Fruit fly (Drosophila melanogaster) whole organism, embryonic: ENCODE results near the gene CG33258.

ENCODE experiments used
- Antp ChIP-seq: fragments of 200-800 bp; sonication (Bioruptor generic); optimal IDR thresholded peaks from 3 replicates; lab custom pipeline; 2016; ENCODE audit warnings: missing biosample characterization, missing genetic modification characterization
- BtbVII ChIP-seq: fragments of 200-800 bp; sonication (Bioruptor generic); optimal IDR thresholded peaks from 3 replicates; lab custom pipeline; 2017; ENCODE audit warnings: missing biosample characterization, mild to moderate bottlenecking, missing genetic modification characterization
- CG10366 ChIP-seq: fragments of 200-800 bp; sonication (Bioruptor generic); IDR thresholded peaks from 2 replicates; pipeline ENCODE4 v1.3.6; 2022; ENCODE audit warnings: missing biosample characterization, missing genetic modification characterization
- CG12391 ChIP-seq: fragments of 200-800 bp; sonication (Bioruptor generic); optimal IDR thresholded peaks from 3 replicates; lab custom pipeline; 2018; ENCODE audit warnings: missing biosample characterization, mild to moderate bottlenecking, missing genetic modification characterization, moderate library complexity
- CG12659 ChIP-seq: fragments of 200-800 bp; sonication (Bioruptor generic); optimal IDR thresholded peaks from 3 replicates; lab custom pipeline; 2017; ENCODE audit warnings: mild to moderate bottlenecking, missing biosample characterization, missing genetic modification reagents, missing genetic modification characterization
- CG15514 ChIP-seq: fragments of 200-800 bp; sonication (Bioruptor generic); optimal IDR thresholded peaks from 3 replicates; lab custom pipeline; 2017; ENCODE audit warnings: missing biosample characterization, missing genetic modification characterization, mild to moderate bottlenecking, moderate library complexity, missing genetic modification reagents
- CG17385 ChIP-seq: fragments of 200-800 bp; sonication (Bioruptor generic); optimal IDR thresholded peaks from 3 replicates; lab custom pipeline; 2018; ENCODE audit warnings: missing biosample characterization, mild to moderate bottlenecking, missing genetic modification characterization
- CG17612 ChIP-seq: fragments of 200-800 bp; sonication (Bioruptor generic); IDR thresholded peaks from 2 replicates; pipeline ENCODE4 v1.3.6; 2022; ENCODE audit warnings: missing biosample characterization, missing genetic modification characterization
- CG18011 ChIP-seq: fragments of 200-800 bp; sonication (Bioruptor generic); optimal IDR thresholded peaks from 2 replicates; lab custom pipeline; 2017; ENCODE audit warnings: missing biosample characterization, missing genetic modification characterization, mild to moderate bottlenecking, moderate library complexity, missing genotype
- CG2120 ChIP-seq: fragments of 200-800 bp; sonication (Bioruptor generic); optimal IDR thresholded peaks from 3 replicates; lab custom pipeline; 2016; ENCODE audit warnings: missing biosample characterization, missing genetic modification characterization
- CG30020 ChIP-seq: fragments of 200-800 bp; optimal IDR thresholded peaks from 2 replicates; lab custom pipeline; 2019; ENCODE audit warnings: missing biosample characterization, mild to moderate bottlenecking, missing genetic modification characterization, moderate library complexity
- CG30403 ChIP-seq: fragments of 200-800 bp; sonication (Bioruptor generic); optimal IDR thresholded peaks from 3 replicates; lab custom pipeline; 2016; ENCODE audit warnings: missing biosample characterization, missing genetic modification characterization
- CG3847 ChIP-seq: fragments of 200-800 bp; sonication (Bioruptor generic); IDR thresholded peaks from 2 replicates; pipeline ENCODE4 v1.3.6; 2022; ENCODE audit warnings: missing biosample characterization, missing genetic modification characterization
- CG6175 ChIP-seq: fragments of 200-800 bp; sonication (Bioruptor generic); IDR thresholded peaks from 3 replicates; pipeline ENCODE4 v1.3.6; 2022; ENCODE audit warnings: missing biosample characterization, missing genetic modification characterization
- CG7556 ChIP-seq: fragments of 200-800 bp; sonication (Bioruptor generic); optimal IDR thresholded peaks from 2 replicates; lab custom pipeline; 2017; ENCODE audit warnings: missing biosample characterization, mild to moderate bottlenecking, missing genetic modification characterization
- CG7786 ChIP-seq: fragments of 200-800 bp; sonication (Bioruptor generic); optimal IDR thresholded peaks from 2 replicates; lab custom pipeline; 2016; ENCODE audit warnings: missing biosample characterization, missing genetic modification characterization
- CG7839 ChIP-seq: fragments of 200-800 bp; sonication (Bioruptor generic); optimal IDR thresholded peaks from 3 replicates; lab custom pipeline; 2018; ENCODE audit warnings: missing biosample characterization, mild to moderate bottlenecking, missing genetic modification characterization, moderate library complexity
- CG9437 ChIP-seq: fragments of 200-800 bp; sonication (Bioruptor generic); optimal IDR thresholded peaks from 2 replicates; lab custom pipeline; 2018; ENCODE audit warnings: missing biosample characterization, mild to moderate bottlenecking, missing genetic modification characterization
- Dip3 ChIP-seq: fragments of 200-800 bp; sonication (Bioruptor generic); optimal IDR thresholded peaks from 3 replicates; lab custom pipeline; 2016; ENCODE audit warnings: missing biosample characterization, missing genetic modification characterization
- HHEX ChIP-seq: fragments of 200-800 bp; sonication (Bioruptor generic); optimal IDR thresholded peaks from 3 replicates; lab custom pipeline; 2017; ENCODE audit warnings: missing biosample characterization, mild to moderate bottlenecking, missing genetic modification characterization, missing genetic modification reagents
- MESR4 ChIP-seq: fragments of 200-800 bp; sonication (Bioruptor generic); optimal IDR thresholded peaks from 2 replicates; lab custom pipeline; 2018; ENCODE audit warnings: missing biosample characterization, mild to moderate bottlenecking, missing genetic modification characterization, moderate library complexity
- Mad ChIP-seq: fragments of 200-800 bp; sonication (Bioruptor generic); optimal IDR thresholded peaks from 2 replicates; lab custom pipeline; 2016; ENCODE audit warnings: missing biosample characterization, missing genetic modification characterization
- Med ChIP-seq: fragments of 200-800 bp; sonication (Bioruptor generic); peaks from one replicate; lab custom pipeline; 2016; ENCODE audit warnings: missing biosample characterization, missing genetic modification characterization, mild to moderate bottlenecking, inconsistent platforms, moderate library complexity
- Myb ChIP-seq: fragments of 200-800 bp; sonication (Bioruptor generic); optimal IDR thresholded peaks from 2 replicates; lab custom pipeline; 2016; ENCODE audit warnings: missing biosample characterization, missing genetic modification characterization
- PHDP ChIP-seq: fragments of 200-800 bp; sonication (Bioruptor generic); optimal IDR thresholded peaks from 3 replicates; lab custom pipeline; 2018; ENCODE audit warnings: missing biosample characterization, mild to moderate bottlenecking, missing genetic modification characterization, moderate library complexity
- Side ChIP-seq: fragments of 200-800 bp; sonication (Bioruptor generic); optimal IDR thresholded peaks from 2 replicates; lab custom pipeline; 2016; ENCODE audit warnings: missing biosample characterization, missing genetic modification characterization
- Sox102F ChIP-seq: fragments of 200-800 bp; sonication (Bioruptor generic); optimal IDR thresholded peaks from 2 replicates; lab custom pipeline; 2018; ENCODE audit warnings: missing biosample characterization, mild to moderate bottlenecking, missing genetic modification characterization, moderate library complexity
- TFAM ChIP-seq: fragments of 200-800 bp; sonication (Bioruptor generic); optimal IDR thresholded peaks from 2 replicates; lab custom pipeline; 2017; ENCODE audit warnings: missing biosample characterization, missing genetic modification characterization, inconsistent platforms
- Trl ChIP-seq, 3 experiments: fragments of >200 bp in 2 of 3; fragments of 200-800 bp in 1 of 3; sonication (Bioruptor generic) in 1 of 3; optimal IDR thresholded peaks; 2 replicates in 1 of 3; 3 replicates in 2 of 3; lab custom pipeline; 2016 to 2017; ENCODE audit warnings: missing biosample characterization in 1 of 3, missing genetic modification characterization in 1 of 3
- Xrp1 ChIP-seq: fragments of 200-800 bp; sonication (Bioruptor generic); IDR thresholded peaks from 2 replicates; pipeline ENCODE4 v1.3.6; 2022; ENCODE audit warnings: missing biosample characterization, missing genetic modification characterization
- aop ChIP-seq: fragments of 200-800 bp; sonication (Bioruptor generic); IDR thresholded peaks from 2 replicates; pipeline ENCODE4 v1.3.6; 2022; ENCODE audit warnings: missing biosample characterization, missing genetic modification characterization
- bcd ChIP-seq: fragments of 200-800 bp; sonication (Bioruptor generic); optimal IDR thresholded peaks from 2 replicates; lab custom pipeline; 2017; ENCODE audit warnings: missing biosample characterization, mild to moderate bottlenecking, missing genetic modification characterization
- cwo ChIP-seq: fragments of 200-800 bp; sonication (Bioruptor generic); optimal IDR thresholded peaks from 3 replicates; lab custom pipeline; 2017; ENCODE audit warnings: missing biosample characterization, missing genetic modification characterization, mild to moderate bottlenecking, moderate library complexity, missing genetic modification reagents
- da ChIP-seq: fragments of 200-800 bp; sonication (Bioruptor generic); optimal IDR thresholded peaks from 2 replicates; lab custom pipeline; 2016; ENCODE audit warnings: missing biosample characterization, missing genetic modification characterization
- dimm ChIP-seq: fragments of 200-800 bp; sonication (Bioruptor generic); IDR thresholded peaks from 2 replicates; pipeline ENCODE4 v1.3.6; 2022; ENCODE audit warnings: missing biosample characterization, missing genetic modification characterization
- dysf ChIP-seq: fragments of 200-800 bp; sonication (Bioruptor generic); IDR thresholded peaks from 3 replicates; pipeline ENCODE4 v1.3.6; 2022; ENCODE audit warnings: missing biosample characterization, missing genetic modification characterization
- esg ChIP-seq: fragments of 200-800 bp; sonication (Bioruptor generic); conservative IDR thresholded peaks from 2 replicates; pipeline ENCODE4 v1.3.6; 2022; ENCODE audit warnings: missing biosample characterization, missing genetic modification characterization
- grau ChIP-seq: fragments of 200-800 bp; optimal IDR thresholded peaks from 3 replicates; lab custom pipeline; 2019; ENCODE audit warnings: missing biosample characterization, mild to moderate bottlenecking, missing genetic modification characterization, moderate library complexity
- jigr1 ChIP-seq: fragments of 200-800 bp; sonication (Bioruptor generic); IDR thresholded peaks from 3 replicates; pipeline ENCODE4 v1.3.6; 2022; ENCODE audit warnings: missing biosample characterization, missing genetic modification characterization
- klu ChIP-seq: fragments of 200-800 bp; sonication (Bioruptor generic); IDR thresholded peaks from 2 replicates; pipeline ENCODE4 v1.3.6; 2022; ENCODE audit warnings: missing biosample characterization, missing genetic modification characterization
- mam ChIP-seq: fragments of 200-800 bp; sonication (Bioruptor generic); optimal IDR thresholded peaks from 3 replicates; lab custom pipeline; 2016; ENCODE audit warnings: missing biosample characterization, missing genetic modification characterization
- nmo ChIP-seq: fragments of 200-800 bp; sonication (Bioruptor generic); optimal IDR thresholded peaks from 2 replicates; lab custom pipeline; 2018; ENCODE audit warnings: missing biosample characterization, mild to moderate bottlenecking, missing genetic modification characterization, moderate library complexity
- org-1 ChIP-seq: fragments of 200-800 bp; sonication (Bioruptor generic); optimal IDR thresholded peaks from 2 replicates; lab custom pipeline; 2017; ENCODE audit warnings: missing biosample characterization, missing genetic modification characterization
- prd ChIP-seq, 3 experiments: fragments of >200 bp in 2 of 3; fragments of 200-800 bp in 1 of 3; sonication (Bioruptor generic) in 1 of 3; optimal IDR thresholded peaks in 2 of 3; IDR thresholded peaks in 1 of 3; 2 replicates in 2 of 3; 3 replicates in 1 of 3; pipeline versions ENCODE4 v1.3.6 to Lab custom; 2017 to 2022; ENCODE audit warnings: missing biosample characterization in 1 of 3, missing genetic modification characterization in 1 of 3
- rib ChIP-seq: fragments of 200-800 bp; sonication (Bioruptor generic); IDR thresholded peaks from 2 replicates; pipeline ENCODE4 v1.3.6; 2022; ENCODE audit warnings: missing biosample characterization, missing genetic modification characterization
- schlank ChIP-seq: fragments of 200-800 bp; sonication (Bioruptor generic); optimal IDR thresholded peaks from 2 replicates; lab custom pipeline; 2018; ENCODE audit warnings: missing biosample characterization, mild to moderate bottlenecking, missing genetic modification characterization
- sens ChIP-seq: fragments of 200-800 bp; sonication (Bioruptor generic); peaks from one replicate; lab custom pipeline; 2016; ENCODE audit warnings: missing biosample characterization, missing genetic modification characterization
- so ChIP-seq: fragments of 200-800 bp; sonication (Bioruptor generic); IDR thresholded peaks from 3 replicates; pipeline ENCODE4 v1.3.6; 2022; ENCODE audit warnings: missing biosample characterization, missing genetic modification characterization
- unpg ChIP-seq: fragments of 200-800 bp; sonication (Bioruptor generic); optimal IDR thresholded peaks from 3 replicates; lab custom pipeline; 2018; ENCODE audit warnings: missing biosample characterization, mild to moderate bottlenecking, missing genetic modification characterization, moderate library complexity
- vvl ChIP-seq: fragments of 200-800 bp; sonication (Bioruptor generic); IDR thresholded peaks from 2 replicates; pipeline ENCODE4 v1.3.6; 2022; ENCODE audit warnings: missing biosample characterization, missing genetic modification characterization

Gene CG33258

dm6 chr3L:16048086-16048485 lies 34.3 kb upstream of the CG33258 start (continued):
- TF ChIP-seq MESR4 (GFP tag; lab: Kevin White, UChicago) (no peak), Myb (GFP tag; lab: Kevin White, UChicago) (peak; percentile 25), Mad (GFP tag; lab: Kevin White, UChicago) (peak; percentile 20), klu (GFP tag; lab: Robert Waterston, UW) (no peak), CG17612 (GFP tag; lab: Robert Waterston, UW) (0 out of 2 replicates have a peak, but pooled peaks have one; percentile 11), cwo (GFP tag; lab: Kevin White, UChicago) (peak; percentile 18), CG10366 (peak; percentile 41), dimm (GFP tag; lab: Robert Waterston, UW) (no peak), CG3847 (GFP tag; lab: Robert Waterston, UW) (0 out of 2 replicates have a peak, but pooled peaks have one; percentile 45), nmo (GFP tag; lab: Kevin White, UChicago) (peak; percentile 12), CG7786 (GFP tag; lab: Kevin White, UChicago) (peak; percentile 66), CG18011 (GFP tag; lab: Kevin White, UChicago) (peak; percentile 8), HHEX (peak; percentile 46), CG30020 (no peak), CG9437 (GFP tag; lab: Kevin White, UChicago) (no peak), org-1 (GFP tag; lab: Kevin White, UChicago) (peak; percentile 52), CG12391 (tag; lab: Kevin White, UChicago) (peak; percentile 27), aop (GFP tag; lab: Robert Waterston, UW) (no peak), Dip3 (GFP tag; lab: Kevin White, UChicago) (peak; percentile 49), sens (GFP tag; lab: Kevin White, UChicago) (peak; percentile 85), Med (GFP tag; lab: Kevin White, UChicago) (peak; percentile 95), mam (peak; percentile 19), so (GFP tag; lab: Robert Waterston, UW) (peak; percentile 84; the same call in 2 of the 3 replicates), schlank (peak; percentile 27), CG17385 (GFP tag; lab: Kevin White, UChicago) (peak; percentile 20), bcd (GFP tag; lab: Kevin White, UChicago) (peak; percentile 48), prd (optimal IDR thresholded peaks at IDR 0.05; lab: Kevin White, UChicago) (no peak), prd (GFP tag; IDR thresholded peaks at IDR 0.05; lab: Robert Waterston, UW) (peak; percentile 64), CG7556 (GFP tag; lab: Kevin White, UChicago) (peak; percentile 14), BtbVII (peak; percentile 51), Trl (optimal IDR thresholded peaks at IDR 0.05; lab: Kevin White, UChicago) (no peak), Trl (GFP tag; optimal IDR thresholded peaks at IDR 0.05; lab: Kevin White, UChicago) (peak; percentile 22), CG30403 (GFP tag; lab: Kevin White, UChicago) (peak; percentile 46), jigr1 (GFP tag; lab: Robert Waterston, UW) (no peak), rib (no peak), PHDP (tag; lab: Kevin White, UChicago) (peak; percentile 47), CG6175 (GFP tag; lab: Robert Waterston, UW) (0 out of 3 replicates have a peak, but pooled peaks have one; percentile 67), esg (GFP tag; lab: Robert Waterston, UW) (peak; percentile 59), Xrp1 (peak; percentile 60), Antp (GFP tag; lab: Kevin White, UChicago) (peak; percentile 27), CG2120 (GFP tag; lab: Kevin White, UChicago) (peak; percentile 81), CG7839 (peak; percentile 55), CG15514 (GFP tag; lab: Kevin White, UChicago) (peak; percentile 55), TFAM (GFP tag; lab: Kevin White, UChicago) (no peak), da (GFP tag; lab: Kevin White, UChicago) (no peak), dysf (peak; percentile 83), grau (tag; lab: Kevin White, UChicago) (peak; percentile 62), CG12659 (GFP tag; lab: Kevin White, UChicago) (peak; percentile 43), Sox102F (peak; percentile 31), Side (GFP tag; lab: Kevin White, UChicago) (peak; percentile 1), unpg (peak; percentile 54), vvl (GFP tag; lab: Robert Waterston, UW) (peak; percentile 74)
